Fruit fly (Drosophila melanogaster) whole organism, pupa: ENCODE results near the gene CG11964.

Experiments used
- CG10348 ChIP-seq: fragments of 200-800 bp; sonication (Bioruptor generic); IDR thresholded peaks from 2 replicates; pipeline ENCODE4 v1.3.6; 2022; ENCODE audit warnings: missing biosample characterization, missing genetic modification characterization
- CG12605 ChIP-seq: fragments of 200-800 bp; sonication (Bioruptor generic); IDR thresholded peaks from 2 replicates; pipeline ENCODE4 v1.3.6; 2022; ENCODE audit warnings: missing biosample characterization, missing genetic modification characterization
- CG13204 ChIP-seq: fragments of 200-800 bp; sonication (Bioruptor generic); optimal IDR thresholded peaks from 2 replicates; lab custom pipeline; 2018; ENCODE audit warnings: missing biosample characterization, mild to moderate bottlenecking, missing genetic modification characterization, moderate library complexity
- CG14655 ChIP-seq: fragments of 200-800 bp; sonication (Bioruptor generic); optimal IDR thresholded peaks from 3 replicates; lab custom pipeline; 2017; ENCODE audit warnings: mild to moderate bottlenecking, missing biosample characterization, missing genetic modification reagents, missing genetic modification characterization
- CG15710 ChIP-seq: fragments of 200-800 bp; sonication (Bioruptor generic); optimal IDR thresholded peaks from 2 replicates; lab custom pipeline; 2018; ENCODE audit warnings: missing biosample characterization, mild to moderate bottlenecking, missing genetic modification characterization, moderate library complexity
- CG17806 ChIP-seq: fragments of 200-800 bp; sonication (Bioruptor generic); optimal IDR thresholded peaks from 2 replicates; lab custom pipeline; 2018; ENCODE audit warnings: missing biosample characterization, mild to moderate bottlenecking, missing genetic modification characterization, moderate library complexity
- CG32121 ChIP-seq: fragments of 200-800 bp; sonication (Bioruptor generic); IDR thresholded peaks from 2 replicates; pipeline ENCODE4 v1.3.6; 2022; ENCODE audit warnings: missing biosample characterization, missing genetic modification characterization
- CG34367 ChIP-seq: fragments of 200-800 bp; sonication (Bioruptor generic); optimal IDR thresholded peaks from 2 replicates; lab custom pipeline; 2018; ENCODE audit warnings: missing biosample characterization, mild to moderate bottlenecking, missing genetic modification characterization
- CG4496 ChIP-seq: fragments of 200-800 bp; sonication (Bioruptor generic); IDR thresholded peaks from 3 replicates; pipeline ENCODE4 v1.3.6; 2022; ENCODE audit warnings: missing biosample characterization, missing genetic modification characterization
- CG8159 ChIP-seq: fragments of 200-800 bp; sonication (Bioruptor generic); optimal IDR thresholded peaks from 3 replicates; lab custom pipeline; 2018; ENCODE audit warnings: missing biosample characterization, mild to moderate bottlenecking, missing genetic modification characterization, moderate library complexity
- CG8301 ChIP-seq: fragments of 200-800 bp; sonication (Bioruptor generic); optimal IDR thresholded peaks from 2 replicates; lab custom pipeline; 2018; ENCODE audit warnings: missing biosample characterization, mild to moderate bottlenecking, missing genetic modification characterization
- CG9948 ChIP-seq: fragments of 200-800 bp; sonication (Bioruptor generic); optimal IDR thresholded peaks from 2 replicates; lab custom pipeline; 2018; ENCODE audit warnings: missing biosample characterization, mild to moderate bottlenecking, missing genetic modification characterization, moderate library complexity
- D1 ChIP-seq: fragments of 200-800 bp; sonication (Bioruptor generic); optimal IDR thresholded peaks from 2 replicates; lab custom pipeline; 2018; ENCODE audit warnings: missing biosample characterization, mild to moderate bottlenecking, missing genetic modification characterization, moderate library complexity
- EcR ChIP-seq: fragments of 200-800 bp; sonication (Bioruptor generic); optimal IDR thresholded peaks from 3 replicates; lab custom pipeline; 2019; ENCODE audit warnings: missing biosample characterization, missing genetic modification characterization, mild to moderate bottlenecking, moderate library complexity, missing genetic modification reagents
- Ets98B ChIP-seq: fragments of 200-800 bp; sonication (Bioruptor generic); IDR thresholded peaks from 2 replicates; pipeline ENCODE4 v1.3.6; 2022; ENCODE audit warnings: missing biosample characterization, missing genetic modification characterization
- Pif1A ChIP-seq: fragments of 200-800 bp; sonication (Bioruptor generic); optimal IDR thresholded peaks from 3 replicates; lab custom pipeline; 2016; ENCODE audit warnings: missing biosample characterization, missing genetic modification characterization
- Pif1B ChIP-seq: fragments of 200-800 bp; sonication (Bioruptor generic); optimal IDR thresholded peaks from 3 replicates; lab custom pipeline; 2016; ENCODE audit warnings: missing biosample characterization, missing genetic modification characterization
- Snoo ChIP-seq: fragments of 200-800 bp; sonication (Bioruptor generic); optimal IDR thresholded peaks from 3 replicates; lab custom pipeline; 2017; ENCODE audit warnings: missing biosample characterization, mild to moderate bottlenecking, missing genetic modification characterization, inconsistent platforms
- fd96Ca ChIP-seq: fragments of 200-800 bp; sonication (Bioruptor generic); IDR thresholded peaks from 3 replicates; pipeline ENCODE4 v1.3.6; 2022; ENCODE audit warnings: missing biosample characterization, missing genetic modification characterization
- gl ChIP-seq: fragments of 200-800 bp; sonication (Bioruptor generic); optimal IDR thresholded peaks from 2 replicates; lab custom pipeline; 2018; ENCODE audit warnings: missing biosample characterization, mild to moderate bottlenecking, missing genetic modification characterization
- rn ChIP-seq: fragments of 200-800 bp; sonication (Bioruptor generic); IDR thresholded peaks from 2 replicates; pipeline ENCODE4 v1.3.6; 2022; ENCODE audit warnings: missing biosample characterization, missing genetic modification characterization

Gene CG11964

dm6 chr3R:8930165-8931063 lies 14.4 kb downstream of the CG11964 start:
- no peak for TF ChIP-seq fd96Ca (GFP tag; lab: Robert Waterston, UW)
- peak; percentile 49 for TF ChIP-seq CG8159
- TF ChIP-seq CG17806 (tag; lab: Kevin White, UChicago), result peak; percentile 12
- TF ChIP-seq CG4496 (GFP tag; lab: Robert Waterston, UW), result 0 out of 3 replicates have a peak, but pooled peaks have one; percentile 40
- peak; percentile 44 for TF ChIP-seq CG15710 (tag; lab: Kevin White, UChicago)
- TF ChIP-seq Pif1A (GFP tag; lab: Kevin White, UChicago), result no peak
- no peak for TF ChIP-seq Pif1B (GFP tag; lab: Kevin White, UChicago)
- no peak for TF ChIP-seq CG10348 (GFP tag; lab: Robert Waterston, UW)
- no peak for TF ChIP-seq CG34367
- TF ChIP-seq gl (tag; lab: Kevin White, UChicago), result no peak
- no peak for TF ChIP-seq rn (GFP tag; lab: Robert Waterston, UW)
- no peak for TF ChIP-seq CG32121 (GFP tag; lab: Robert Waterston, UW)
- peak; percentile 21; the same call in 1 of the 2 replicates for TF ChIP-seq CG12605 (GFP tag; lab: Robert Waterston, UW)
- TF ChIP-seq, all 21 proteins: peak for 5

dm6 chr3R:8929703-8930102 lies 15.1 kb downstream of the CG11964 start:
- TF ChIP-seq CG9948 (tag; lab: Kevin White, UChicago) (no peak), CG14655 (GFP tag; lab: Kevin White, UChicago) (no peak), Pif1A (GFP tag; lab: Kevin White, UChicago) (no peak), CG13204 (GFP tag; lab: Kevin White, UChicago) (no peak), Snoo (tag; lab: Kevin White, UChicago) (no peak), Pif1B (GFP tag; lab: Kevin White, UChicago) (no peak), CG8159 (no peak), fd96Ca (GFP tag; lab: Robert Waterston, UW) (no peak), CG12605 (GFP tag; lab: Robert Waterston, UW) (no peak), CG4496 (GFP tag; lab: Robert Waterston, UW) (no peak)
- TF ChIP-seq, all 21 proteins: peak for 0

dm6 chr3R:8927817-8928625 lies 16.8 kb downstream of the CG11964 start:
- peak; percentile 77 for TF ChIP-seq gl (tag; lab: Kevin White, UChicago)
- peak; percentile 69 for TF ChIP-seq Pif1B (GFP tag; lab: Kevin White, UChicago)
- TF ChIP-seq EcR (GFP tag; lab: Kevin White, UChicago), result peak; percentile 58
- peak; percentile 99 for TF ChIP-seq CG9948 (tag; lab: Kevin White, UChicago)
- TF ChIP-seq CG14655 (GFP tag; lab: Kevin White, UChicago), result peak; percentile 98
- peak; percentile 12 for TF ChIP-seq CG13204 (GFP tag; lab: Kevin White, UChicago)
- TF ChIP-seq D1 (tag; lab: Kevin White, UChicago), result peak; percentile 86
- TF ChIP-seq Pif1A (GFP tag; lab: Kevin White, UChicago), result peak; percentile 90
- TF ChIP-seq CG12605 (GFP tag; lab: Robert Waterston, UW), result peak; percentile 54
- TF ChIP-seq CG34367, result peak; percentile 90
- TF ChIP-seq Snoo (tag; lab: Kevin White, UChicago), result peak; percentile 76
- TF ChIP-seq CG10348 (GFP tag; lab: Robert Waterston, UW), result no peak
- peak; percentile 93 for TF ChIP-seq CG8159
- TF ChIP-seq CG4496 (GFP tag; lab: Robert Waterston, UW), result peak; percentile 81
- TF ChIP-seq rn (GFP tag; lab: Robert Waterston, UW), result peak; percentile 70
- peak; percentile 55 for TF ChIP-seq Ets98B (GFP tag; lab: Robert Waterston, UW)
- peak; percentile 75; the same call in 1 of the 2 replicates for TF ChIP-seq CG32121 (GFP tag; lab: Robert Waterston, UW)
- peak; percentile 91 for TF ChIP-seq CG15710 (tag; lab: Kevin White, UChicago)
- peak; percentile 91 for TF ChIP-seq CG8301 (tag; lab: Kevin White, UChicago)
- TF ChIP-seq fd96Ca (GFP tag; lab: Robert Waterston, UW), result peak; percentile 63; the same call in 2 of the 3 replicates
- TF ChIP-seq CG17806 (tag; lab: Kevin White, UChicago), result peak; percentile 97

dm6 chr3R:8927052-8927816 lies 17.6 kb downstream of the CG11964 start:
- TF ChIP-seq Pif1A (GFP tag; lab: Kevin White, UChicago), result no peak
- no peak for TF ChIP-seq CG14655 (GFP tag; lab: Kevin White, UChicago)
- TF ChIP-seq CG12605 (GFP tag; lab: Robert Waterston, UW), result peak; percentile 60; the same call in 1 of the 2 replicates
- peak; percentile 31 for TF ChIP-seq CG4496 (GFP tag; lab: Robert Waterston, UW)
- peak; percentile 99 for TF ChIP-seq gl (tag; lab: Kevin White, UChicago)
- no peak for TF ChIP-seq CG8159
- no peak for TF ChIP-seq Snoo (tag; lab: Kevin White, UChicago)
- peak; percentile 22 for TF ChIP-seq CG9948 (tag; lab: Kevin White, UChicago)
- no peak for TF ChIP-seq Pif1B (GFP tag; lab: Kevin White, UChicago)
- TF ChIP-seq fd96Ca (GFP tag; lab: Robert Waterston, UW), result 0 out of 3 replicates have a peak, but pooled peaks have one; percentile 28
- TF ChIP-seq rn (GFP tag; lab: Robert Waterston, UW), result no peak
- peak; percentile 88 for TF ChIP-seq EcR (GFP tag; lab: Kevin White, UChicago)
- peak; percentile 58 for TF ChIP-seq CG15710 (tag; lab: Kevin White, UChicago)
- no peak for TF ChIP-seq CG10348 (GFP tag; lab: Robert Waterston, UW)
- TF ChIP-seq CG8301 (tag; lab: Kevin White, UChicago), result no peak
- peak; percentile 67 for TF ChIP-seq CG34367
- peak; percentile 87 for TF ChIP-seq CG13204 (GFP tag; lab: Kevin White, UChicago)
- peak; percentile 46 for TF ChIP-seq D1 (tag; lab: Kevin White, UChicago)
- peak; percentile 76 for TF ChIP-seq CG17806 (tag; lab: Kevin White, UChicago)
- TF ChIP-seq, all 21 proteins: peak for 11
